Worm (Caenorhabditis elegans) whole organism, L1 larva: ENCODE measurements around the gene W04B5.5.

ENCODE experiments used
- hlh-4 ChIP-seq: sonication (generic microtip); optimal IDR thresholded peaks from 2 replicates; lab custom pipeline; 2016; ENCODE audit warnings: mild to moderate bottlenecking, missing genetic modification characterization, missing compliant biosample characterization
- jun-1 ChIP-seq: fragments of 150-350 bp; optimal IDR thresholded peaks from 2 replicates; lab custom pipeline; 2014; ENCODE audit warnings: missing biosample characterization, missing genetic modification reagents, missing genetic modification characterization
- lin-39 ChIP-seq: fragments of 150-350 bp; optimal IDR thresholded peaks from 2 replicates; lab custom pipeline; 2014; ENCODE audit warnings: missing biosample characterization, missing genetic modification reagents, missing genetic modification characterization
- nhr-11 ChIP-seq: fragments of 150-350 bp; optimal IDR thresholded peaks from 2 replicates; lab custom pipeline; 2014; ENCODE audit warnings: missing biosample characterization, missing genetic modification characterization
- nhr-76 ChIP-seq: sonication (generic microtip); optimal IDR thresholded peaks from 2 replicates; lab custom pipeline; 2017; ENCODE audit warnings: missing biosample characterization, missing genetic modification characterization

ce11 chrIII:2410925-2411450 lies 7.0 kb downstream of the W04B5.5 start, which contains the start of gene mrpl-30:
- no peak for TF ChIP-seq lin-39
- no peak for TF ChIP-seq jun-1 (tag; lab: Kevin White, UChicago)
- no peak for TF ChIP-seq nhr-11 (tag; lab: Kevin White, UChicago)
- no peak for TF ChIP-seq hlh-4 (tag; lab: Kevin White, UChicago)
- no peak for TF ChIP-seq nhr-76
